Fruit fly (Drosophila melanogaster) whole organism, pupa: Measurements from ENCODE around the gene CG12539.

Source experiments
- CG10348 ChIP-seq: fragments of 200-800 bp; sonication (Bioruptor generic); IDR thresholded peaks from 2 replicates; pipeline ENCODE4 v1.3.6; 2022; ENCODE audit warnings: missing biosample characterization, missing genetic modification characterization
- CG13204 ChIP-seq: fragments of 200-800 bp; sonication (Bioruptor generic); optimal IDR thresholded peaks from 2 replicates; lab custom pipeline; 2018; ENCODE audit warnings: missing biosample characterization, mild to moderate bottlenecking, missing genetic modification characterization, moderate library complexity
- CG15710 ChIP-seq: fragments of 200-800 bp; sonication (Bioruptor generic); optimal IDR thresholded peaks from 2 replicates; lab custom pipeline; 2018; ENCODE audit warnings: missing biosample characterization, mild to moderate bottlenecking, missing genetic modification characterization, moderate library complexity
- CG32121 ChIP-seq: fragments of 200-800 bp; sonication (Bioruptor generic); IDR thresholded peaks from 2 replicates; pipeline ENCODE4 v1.3.6; 2022; ENCODE audit warnings: missing biosample characterization, missing genetic modification characterization
- CG4496 ChIP-seq: fragments of 200-800 bp; sonication (Bioruptor generic); IDR thresholded peaks from 3 replicates; pipeline ENCODE4 v1.3.6; 2022; ENCODE audit warnings: missing biosample characterization, missing genetic modification characterization
- CG8159 ChIP-seq: fragments of 200-800 bp; sonication (Bioruptor generic); optimal IDR thresholded peaks from 3 replicates; lab custom pipeline; 2018; ENCODE audit warnings: missing biosample characterization, mild to moderate bottlenecking, missing genetic modification characterization, moderate library complexity
- CG9948 ChIP-seq: fragments of 200-800 bp; sonication (Bioruptor generic); optimal IDR thresholded peaks from 2 replicates; lab custom pipeline; 2018; ENCODE audit warnings: missing biosample characterization, mild to moderate bottlenecking, missing genetic modification characterization, moderate library complexity

- TF ChIP-seq CG9948 (no peak), CG15710 (tag; lab: Kevin White, UChicago) (no peak), CG10348 (GFP tag; lab: Robert Waterston, UW) (no peak), CG32121 (GFP tag; lab: Robert Waterston, UW) (no peak), CG4496 (GFP tag; lab: Robert Waterston, UW) (no peak), CG13204 (GFP tag; lab: Kevin White, UChicago) (no peak), CG8159 (tag; lab: Kevin White, UChicago) (no peak)
These were observed 49.3 kb upstream of the CG12539 start for dm6 chrX:14893872-14894271.
